Worm (Caenorhabditis elegans) whole organism, L2 larva: ENCODE results near the gene Y37E11B.10.

ENCODE experiments used
- C34F6.9 ChIP-seq: fragments of 150-350 bp; optimal IDR thresholded peaks from 2 replicates; lab custom pipeline; 2014; ENCODE audit warnings: missing biosample characterization, missing genetic modification characterization
- F13H6.1 ChIP-seq: sonication (generic microtip); optimal IDR thresholded peaks from 2 replicates; lab custom pipeline; 2016; ENCODE audit warnings: missing genetic modification characterization, missing compliant biosample characterization
- R02D3.7 ChIP-seq: fragments of 150-350 bp; optimal IDR thresholded peaks from 2 replicates; lab custom pipeline; 2014; ENCODE audit warnings: missing biosample characterization, missing genetic modification characterization
- Y55F3AM.14 ChIP-seq: fragments of 200-800 bp; sonication (Bioruptor generic); optimal IDR thresholded peaks from 2 replicates; lab custom pipeline; 2018; ENCODE audit warnings: mild to moderate bottlenecking, missing genetic modification characterization, missing compliant biosample characterization
- ZK546.5 ChIP-seq: sonication (generic microtip); optimal IDR thresholded peaks from 2 replicates; lab custom pipeline; 2017; ENCODE audit warnings: missing biosample characterization, missing genetic modification characterization
- alr-1 ChIP-seq: fragments of 150-350 bp; optimal IDR thresholded peaks from 2 replicates; lab custom pipeline; 2014; ENCODE audit warnings: missing biosample characterization, missing genetic modification characterization
- aly-2 ChIP-seq: fragments of 150-350 bp; optimal IDR thresholded peaks from 2 replicates; lab custom pipeline; 2014; ENCODE audit warnings: missing biosample characterization, missing genetic modification characterization
- ama-1 ChIP-seq: fragments of 150-350 bp; optimal IDR thresholded peaks from 2 replicates; lab custom pipeline; 2018; ENCODE audit warnings: inconsistent platforms
- blmp-1 ChIP-seq: sonication (generic microtip); optimal IDR thresholded peaks from 2 replicates; lab custom pipeline; 2017; ENCODE audit warnings: missing genetic modification characterization, mild to moderate bottlenecking, missing compliant biosample characterization, antibody characterized with exemption, moderate library complexity; ENCODE audit not compliant: insufficient read depth
- ceh-16 ChIP-seq: fragments of 150-350 bp; optimal IDR thresholded peaks from 2 replicates; lab custom pipeline; 2014; ENCODE audit warnings: missing biosample characterization, missing genetic modification characterization
- ceh-82 ChIP-seq: fragments of 150-350 bp; optimal IDR thresholded peaks from 2 replicates; lab custom pipeline; 2014; ENCODE audit warnings: missing biosample characterization, missing genetic modification characterization
- crh-2 ChIP-seq: sonication (generic microtip); optimal IDR thresholded peaks from 2 replicates; lab custom pipeline; 2017; ENCODE audit warnings: missing biosample characterization, missing genetic modification characterization
- dmd-4 ChIP-seq: sonication (generic microtip); optimal IDR thresholded peaks from 2 replicates; lab custom pipeline; 2017; ENCODE audit warnings: missing biosample characterization, missing genetic modification characterization
- egl-27 ChIP-seq: sonication (generic microtip); optimal IDR thresholded peaks from 3 replicates; lab custom pipeline; 2017; ENCODE audit warnings: missing biosample characterization, missing genetic modification reagents, missing genetic modification characterization
- elt-1 ChIP-seq: fragments of 150-350 bp; optimal IDR thresholded peaks from 2 replicates; lab custom pipeline; 2014; ENCODE audit warnings: missing biosample characterization, missing genetic modification characterization
- elt-3 ChIP-seq: sonication (generic microtip); optimal IDR thresholded peaks from 2 replicates; lab custom pipeline; 2017; ENCODE audit warnings: missing biosample characterization, missing genetic modification characterization
- fos-1 ChIP-seq: fragments of 150-350 bp; optimal IDR thresholded peaks from 2 replicates; lab custom pipeline; 2014; ENCODE audit warnings: missing biosample characterization, missing genetic modification characterization
- gmeb-1 ChIP-seq: fragments of 150-350 bp; optimal IDR thresholded peaks from 2 replicates; lab custom pipeline; 2014; ENCODE audit warnings: missing biosample characterization, missing genetic modification characterization
- lin-11 ChIP-seq: fragments of 150-350 bp; sonication (generic microtip); optimal IDR thresholded peaks from 2 replicates; lab custom pipeline; 2014; ENCODE audit warnings: missing biosample characterization, missing genetic modification characterization, inconsistent platforms, mixed read lengths
- lin-13 ChIP-seq: fragments of 150-350 bp; optimal IDR thresholded peaks from 2 replicates; lab custom pipeline; 2014; ENCODE audit warnings: missing biosample characterization, missing genetic modification reagents, missing genetic modification characterization
- lin-39 ChIP-seq: fragments of 150-350 bp; optimal IDR thresholded peaks from 2 replicates; lab custom pipeline; 2014; ENCODE audit warnings: missing biosample characterization, missing genetic modification reagents, missing genetic modification characterization
- lsy-2 ChIP-seq, 2 experiments: fragments of 150-350 bp in 1 of 2; sonication (generic microtip) in 1 of 2; optimal IDR thresholded peaks; 2 replicates each; lab custom pipeline; 2014 to 2017; ENCODE audit warnings: missing biosample characterization in 2 of 2, missing genetic modification characterization in 2 of 2
- mab-5 ChIP-seq: fragments of 150-350 bp; optimal IDR thresholded peaks from 2 replicates; lab custom pipeline; 2014; ENCODE audit warnings: missing biosample characterization, missing genetic modification characterization
- mbf-1 ChIP-seq: sonication (generic microtip); optimal IDR thresholded peaks from 2 replicates; lab custom pipeline; 2017; ENCODE audit warnings: missing biosample characterization, missing genetic modification characterization
- mdl-1 ChIP-seq, 2 experiments: fragments of 150-350 bp in 1 of 2; sonication (generic microtip) in 1 of 2; optimal IDR thresholded peaks; 2 replicates each; lab custom pipeline; 2017; ENCODE audit warnings: missing biosample characterization in 2 of 2, missing genetic modification characterization in 2 of 2
- nhr-10 ChIP-seq: sonication (generic microtip); optimal IDR thresholded peaks from 2 replicates; lab custom pipeline; 2017; ENCODE audit warnings: missing biosample characterization, missing genetic modification characterization
- nhr-11 ChIP-seq: fragments of 150-350 bp; optimal IDR thresholded peaks from 2 replicates; lab custom pipeline; 2014; ENCODE audit warnings: missing biosample characterization, missing genetic modification characterization
- nhr-12 ChIP-seq: fragments of 150-350 bp; optimal IDR thresholded peaks from 2 replicates; lab custom pipeline; 2014; ENCODE audit warnings: missing biosample characterization, missing genetic modification characterization
- nhr-129 ChIP-seq: fragments of 150-350 bp; optimal IDR thresholded peaks from 2 replicates; lab custom pipeline; 2014; ENCODE audit warnings: missing biosample characterization, missing genetic modification characterization
- nhr-21 ChIP-seq: fragments of 150-350 bp; optimal IDR thresholded peaks from 2 replicates; lab custom pipeline; 2014; ENCODE audit warnings: missing biosample characterization, missing genetic modification characterization
- nhr-23 ChIP-seq: fragments of 150-350 bp; optimal IDR thresholded peaks from 2 replicates; lab custom pipeline; 2014; ENCODE audit warnings: missing biosample characterization, missing genetic modification reagents, missing genetic modification characterization
- nhr-237 ChIP-seq: fragments of 150-350 bp; optimal IDR thresholded peaks from 2 replicates; lab custom pipeline; 2014; ENCODE audit warnings: missing biosample characterization, missing genetic modification characterization
- nhr-25 ChIP-seq: fragments of 150-350 bp; sonication (generic microtip); optimal IDR thresholded peaks from 3 replicates; lab custom pipeline; 2014; ENCODE audit warnings: missing biosample characterization, missing genetic modification characterization
- nhr-6 ChIP-seq: fragments of 150-350 bp; optimal IDR thresholded peaks from 2 replicates; lab custom pipeline; 2014; ENCODE audit warnings: missing biosample characterization, missing genetic modification characterization
- nhr-77 ChIP-seq: fragments of 150-350 bp; optimal IDR thresholded peaks from 2 replicates; lab custom pipeline; 2014; ENCODE audit warnings: missing biosample characterization, missing genetic modification characterization
- peb-1 ChIP-seq: fragments of 150-350 bp; optimal IDR thresholded peaks from 2 replicates; lab custom pipeline; 2014; ENCODE audit warnings: missing biosample characterization, missing genetic modification characterization
- sem-4 ChIP-seq: fragments of 150-350 bp; optimal IDR thresholded peaks from 2 replicates; lab custom pipeline; 2014; ENCODE audit warnings: missing biosample characterization, missing genetic modification reagents, missing genetic modification characterization
- skn-1 ChIP-seq: sonication (generic microtip); optimal IDR thresholded peaks from 2 replicates; lab custom pipeline; 2017; ENCODE audit warnings: missing biosample characterization, missing genetic modification characterization
- sma-3 ChIP-seq: sonication (generic microtip); optimal IDR thresholded peaks from 2 replicates; lab custom pipeline; 2016; ENCODE audit warnings: missing genetic modification reagents, missing genetic modification characterization, missing compliant biosample characterization
- sma-9 ChIP-seq, 2 experiments: fragments of 150-350 bp in 1 of 2; sonication (generic microtip) in 1 of 2; optimal IDR thresholded peaks; 2 replicates each; lab custom pipeline; 2014 to 2016; ENCODE audit warnings: missing genetic modification characterization in 2 of 2, mild to moderate bottlenecking in 1 of 2, missing biosample characterization in 1 of 2, missing compliant biosample characterization in 1 of 2, missing genetic modification reagents in 1 of 2, moderate library complexity in 1 of 2
- snpc-4 ChIP-seq: fragments of 150-350 bp; optimal IDR thresholded peaks from 2 replicates; lab custom pipeline; 2014; ENCODE audit warnings: missing biosample characterization, missing genetic modification characterization
- unc-39 ChIP-seq: fragments of 150-350 bp; optimal IDR thresholded peaks from 2 replicates; lab custom pipeline; 2014; ENCODE audit warnings: missing biosample characterization, missing genetic modification characterization
- unc-55 ChIP-seq: fragments of 150-350 bp; sonication (generic microtip); optimal IDR thresholded peaks from 3 replicates; lab custom pipeline; 2014; ENCODE audit warnings: missing biosample characterization, missing genetic modification reagents, missing genetic modification characterization
- unc-62 ChIP-seq: fragments of 150-350 bp; optimal IDR thresholded peaks from 2 replicates; lab custom pipeline; 2014; ENCODE audit warnings: missing biosample characterization, missing genetic modification reagents, missing genetic modification characterization
- zag-1 ChIP-seq: fragments of 150-350 bp; optimal IDR thresholded peaks from 2 replicates; lab custom pipeline; 2014; ENCODE audit warnings: missing biosample characterization, missing genetic modification characterization
- ztf-1 ChIP-seq: fragments of 200-800 bp; sonication (Bioruptor generic); conservative IDR thresholded peaks from 2 replicates; pipeline ENCODE4 v1.3.6; 2022; ENCODE audit warnings: missing genetic modification characterization, missing compliant biosample characterization
- ztf-11 ChIP-seq: sonication (generic microtip); optimal IDR thresholded peaks from 2 replicates; lab custom pipeline; 2017; ENCODE audit warnings: missing biosample characterization, missing genetic modification characterization
- ztf-4 ChIP-seq: fragments of 150-350 bp; optimal IDR thresholded peaks from 2 replicates; lab custom pipeline; 2014; ENCODE audit warnings: missing biosample characterization, missing genetic modification characterization

Gene Y37E11B.10

ce11 chrIV:3653420-3653823 lies 47.2 kb upstream of the Y37E11B.10 start:
- TF ChIP-seq nhr-12 (tag; lab: Kevin White, UChicago): no peak
- no peak for TF ChIP-seq R02D3.7 (tag; lab: Kevin White, UChicago)
- no peak for TF ChIP-seq nhr-6 (tag; lab: Kevin White, UChicago)
- no peak for TF ChIP-seq ama-1 (lab: Kevin White, UChicago)
- TF ChIP-seq lin-11 (tag; lab: Kevin White, UChicago): no peak
- no peak for TF ChIP-seq unc-39
- TF ChIP-seq unc-55: no peak
- peak; percentile 67 for TF ChIP-seq nhr-129
- no peak for TF ChIP-seq sem-4 (tag; lab: Kevin White, UChicago)
- TF ChIP-seq mab-5 (tag; lab: Kevin White, UChicago): no peak
- TF ChIP-seq Y55F3AM.14: peak; percentile 17
- TF ChIP-seq snpc-4 (tag; lab: Kevin White, UChicago): no peak
- no peak for TF ChIP-seq lin-39
- TF ChIP-seq elt-1: no peak
- TF ChIP-seq ceh-16 (tag; lab: Kevin White, UChicago): no peak
- TF ChIP-seq nhr-21: peak; percentile 94
- TF ChIP-seq lsy-2 (tag; optimal IDR thresholded peaks at IDR 0.05; lab: Kevin White, UChicago): peak in 1 of 2 experiments; percentile 84
- TF ChIP-seq alr-1: no peak
- no peak for TF ChIP-seq C34F6.9 (tag; lab: Kevin White, UChicago)
- TF ChIP-seq nhr-77: no peak
- TF ChIP-seq nhr-23 (tag; lab: Kevin White, UChicago): no peak
- TF ChIP-seq egl-27 (tag; lab: Kevin White, UChicago): peak; percentile 32
- no peak for TF ChIP-seq ztf-1 (GFP tag; lab: Robert Waterston, UW)
- peak; percentile 64 for TF ChIP-seq F13H6.1 (tag; lab: Kevin White, UChicago)
- no peak for TF ChIP-seq ZK546.5
- TF ChIP-seq nhr-237 (tag; lab: Kevin White, UChicago): no peak
- no peak for TF ChIP-seq mbf-1
- no peak for TF ChIP-seq aly-2 (tag; lab: Kevin White, UChicago)
- TF ChIP-seq ceh-82 (tag; lab: Kevin White, UChicago): no peak
- TF ChIP-seq nhr-11 (tag; lab: Kevin White, UChicago): no peak
- TF ChIP-seq gmeb-1: peak; percentile 70
- TF ChIP-seq lin-13 (GFP tag; lab: Kevin White, UChicago): no peak
- no peak for TF ChIP-seq ztf-4
- peak; percentile 41 for TF ChIP-seq fos-1 (tag; lab: Kevin White, UChicago)
- TF ChIP-seq blmp-1 (tag; lab: Kevin White, UChicago): peak; percentile 38
- TF ChIP-seq zag-1: no peak
- peak; percentile 64 for TF ChIP-seq crh-2 (tag; lab: Kevin White, UChicago)
- peak; percentile 89 for TF ChIP-seq nhr-25 (tag; lab: Kevin White, UChicago)
- TF ChIP-seq peb-1 (tag; lab: Kevin White, UChicago): no peak
- no peak for TF ChIP-seq skn-1
- TF ChIP-seq ztf-11 (tag; lab: Kevin White, UChicago): no peak
- peak; percentile 91 for TF ChIP-seq sma-3
- peak; percentile 6 to 65 for TF ChIP-seq mdl-1 (tag; optimal IDR thresholded peaks at IDR 0.05; lab: Kevin White, UChicago)
- TF ChIP-seq elt-3: no peak
- TF ChIP-seq nhr-10: no peak
- TF ChIP-seq sma-9 (GFP tag; optimal IDR thresholded peaks at IDR 0.05; lab: Kevin White, UChicago): peak; percentile 96
- no peak for TF ChIP-seq sma-9 (tag; optimal IDR thresholded peaks at IDR 0.05; lab: Kevin White, UChicago)
- TF ChIP-seq unc-62 (GFP tag; lab: Kevin White, UChicago): no peak
- TF ChIP-seq dmd-4 (tag; lab: Kevin White, UChicago): no peak
